Fruit fly (Drosophila melanogaster) whole organism, embryonic: Measurements from ENCODE around the gene Sik2.

Experiments
- Abd-B ChIP-seq: fragments of 200-800 bp; sonication (Bioruptor generic); optimal IDR thresholded peaks from 2 replicates; lab custom pipeline; 2018; ENCODE audit warnings: missing biosample characterization, mild to moderate bottlenecking, missing genetic modification characterization, moderate library complexity
- Adf1 ChIP-seq: fragments of 200-800 bp; sonication (Bioruptor generic); IDR thresholded peaks from 2 replicates; pipeline ENCODE4 v1.3.6; 2022; ENCODE audit warnings: missing biosample characterization, missing genetic modification characterization
- Asciz ChIP-seq: fragments of 200-800 bp; sonication (Bioruptor generic); optimal IDR thresholded peaks from 2 replicates; lab custom pipeline; 2017; ENCODE audit warnings: missing biosample characterization, mild to moderate bottlenecking, missing genetic modification characterization, missing genetic modification reagents
- CG10147 ChIP-seq: fragments of 200-800 bp; sonication (Bioruptor generic); optimal IDR thresholded peaks from 2 replicates; lab custom pipeline; 2019; ENCODE audit warnings: missing biosample characterization, mild to moderate bottlenecking, missing genetic modification characterization, moderate library complexity
- CG11398 ChIP-seq: fragments of 200-800 bp; sonication (Bioruptor generic); optimal IDR thresholded peaks from 2 replicates; lab custom pipeline; 2016; ENCODE audit warnings: missing biosample characterization, missing genetic modification characterization
- CG1233 ChIP-seq: fragments of 200-800 bp; sonication (Bioruptor generic); optimal IDR thresholded peaks from 4 replicates; lab custom pipeline; 2018; ENCODE audit warnings: missing biosample characterization, mild to moderate bottlenecking, missing genetic modification characterization
- CG1603 ChIP-seq: fragments of 200-800 bp; sonication (Bioruptor generic); optimal IDR thresholded peaks from 2 replicates; lab custom pipeline; 2019; ENCODE audit warnings: missing biosample characterization, mild to moderate bottlenecking, missing genetic modification characterization, moderate library complexity
- CG3847 ChIP-seq: fragments of 200-800 bp; sonication (Bioruptor generic); IDR thresholded peaks from 2 replicates; pipeline ENCODE4 v1.3.6; 2022; ENCODE audit warnings: missing biosample characterization, missing genetic modification characterization
- CG4820 ChIP-seq: fragments of 200-800 bp; sonication (Bioruptor generic); optimal IDR thresholded peaks from 3 replicates; lab custom pipeline; 2016; ENCODE audit warnings: missing biosample characterization, missing genetic modification characterization
- CG7839 ChIP-seq: fragments of 200-800 bp; sonication (Bioruptor generic); optimal IDR thresholded peaks from 3 replicates; lab custom pipeline; 2018; ENCODE audit warnings: missing biosample characterization, mild to moderate bottlenecking, missing genetic modification characterization, moderate library complexity
- CG9215 ChIP-seq: fragments of 200-800 bp; sonication (Bioruptor generic); IDR thresholded peaks from 2 replicates; pipeline ENCODE4 v1.3.6; 2022; ENCODE audit warnings: missing biosample characterization, missing genetic modification characterization
- D ChIP-seq, 2 experiments: fragments of 200-800 bp in 1 of 2; fragments of >200 bp in 1 of 2; sonication (Bioruptor generic) in 1 of 2; optimal IDR thresholded peaks; 2 replicates in 1 of 2; 3 replicates in 1 of 2; lab custom pipeline; 2017; ENCODE audit warnings: mild to moderate bottlenecking in 1 of 2, missing biosample characterization in 1 of 2, missing genetic modification characterization in 1 of 2, missing genetic modification reagents in 1 of 2
- Hand ChIP-seq: fragments of 200-800 bp; sonication (Bioruptor generic); optimal IDR thresholded peaks from 2 replicates; lab custom pipeline; 2017; ENCODE audit warnings: mild to moderate bottlenecking, missing biosample characterization, missing genetic modification reagents, missing genetic modification characterization
- HmgD ChIP-seq: fragments of 200-800 bp; sonication (Bioruptor generic); optimal IDR thresholded peaks from 3 replicates; lab custom pipeline; 2016; ENCODE audit warnings: missing biosample characterization, missing genetic modification characterization
- Jarid2 ChIP-seq: fragments of 200-800 bp; sonication (Bioruptor generic); optimal IDR thresholded peaks from 3 replicates; lab custom pipeline; 2017; ENCODE audit warnings: mild to moderate bottlenecking, missing biosample characterization, missing genetic modification reagents, missing genetic modification characterization
- MESR4 ChIP-seq: fragments of 200-800 bp; sonication (Bioruptor generic); optimal IDR thresholded peaks from 2 replicates; lab custom pipeline; 2018; ENCODE audit warnings: missing biosample characterization, mild to moderate bottlenecking, missing genetic modification characterization, moderate library complexity
- Mes4 ChIP-seq: fragments of 200-800 bp; sonication (Bioruptor generic); optimal IDR thresholded peaks from 2 replicates; lab custom pipeline; 2016; ENCODE audit warnings: missing biosample characterization, missing genetic modification characterization
- Rfx ChIP-seq: fragments of 200-800 bp; sonication (Bioruptor generic); IDR thresholded peaks from 2 replicates; pipeline ENCODE4 v1.3.6; 2022; ENCODE audit warnings: missing biosample characterization, missing genetic modification characterization
- Sry-δ ChIP-seq: fragments of 200-800 bp; sonication (Bioruptor generic); optimal IDR thresholded peaks from 2 replicates; lab custom pipeline; 2016; ENCODE audit warnings: missing biosample characterization, missing genetic modification characterization
- Stat92E ChIP-seq, 3 experiments: fragments of >200 bp in 2 of 3; fragments of 200-800 bp in 1 of 3; sonication (Bioruptor generic) in 1 of 3; optimal IDR thresholded peaks; 2 replicates each; lab custom pipeline; 2017 to 2019; ENCODE audit warnings: missing biosample characterization in 3 of 3, missing genetic modification characterization in 3 of 3, mild to moderate bottlenecking in 1 of 3, moderate library complexity in 1 of 3
- Taf1 ChIP-seq: fragments of 200-800 bp; sonication (Bioruptor generic); IDR thresholded peaks from 2 replicates; pipeline ENCODE4 v1.3.6; 2022; ENCODE audit warnings: missing biosample characterization, missing genetic modification characterization
- Xbp1 ChIP-seq: fragments of 200-800 bp; sonication (Bioruptor generic); optimal IDR thresholded peaks from 3 replicates; lab custom pipeline; 2016; ENCODE audit warnings: missing biosample characterization, mild to moderate bottlenecking, missing genetic modification characterization
- ab ChIP-seq: fragments of 200-800 bp; sonication (Bioruptor generic); optimal IDR thresholded peaks from 2 replicates; lab custom pipeline; 2016; ENCODE audit warnings: missing biosample characterization, missing genetic modification characterization
- bbx ChIP-seq: fragments of 200-800 bp; sonication (Bioruptor generic); IDR thresholded peaks from 2 replicates; pipeline ENCODE4 v1.3.6; 2022; ENCODE audit warnings: missing biosample characterization, missing genetic modification characterization; ENCODE audit not compliant: partially characterized antibody
- dysf ChIP-seq: fragments of 200-800 bp; sonication (Bioruptor generic); IDR thresholded peaks from 3 replicates; pipeline ENCODE4 v1.3.6; 2022; ENCODE audit warnings: missing biosample characterization, missing genetic modification characterization
- eyg ChIP-seq: fragments of 200-800 bp; sonication (Bioruptor generic); optimal IDR thresholded peaks from 3 replicates; lab custom pipeline; 2016; ENCODE audit warnings: missing biosample characterization, missing genetic modification characterization
- fd3F ChIP-seq: fragments of 200-800 bp; sonication (Bioruptor generic); optimal IDR thresholded peaks from 2 replicates; lab custom pipeline; 2018; ENCODE audit warnings: missing biosample characterization, mild to moderate bottlenecking, missing genetic modification characterization, moderate library complexity
- gfzf ChIP-seq: fragments of 200-800 bp; sonication (Bioruptor generic); optimal IDR thresholded peaks from 2 replicates; lab custom pipeline; 2016; ENCODE audit warnings: missing biosample characterization, mild to moderate bottlenecking, missing genetic modification characterization, moderate library complexity
- gt ChIP-seq: fragments of 200-800 bp; sonication (Bioruptor generic); IDR thresholded peaks from 2 replicates; pipeline ENCODE4 v1.3.6; 2022; ENCODE audit warnings: missing biosample characterization, missing genetic modification characterization
- jigr1 ChIP-seq: fragments of 200-800 bp; sonication (Bioruptor generic); IDR thresholded peaks from 3 replicates; pipeline ENCODE4 v1.3.6; 2022; ENCODE audit warnings: missing biosample characterization, missing genetic modification characterization
- kni ChIP-seq: fragments of 200-800 bp; sonication (Bioruptor generic); optimal IDR thresholded peaks from 3 replicates; lab custom pipeline; 2017; ENCODE audit warnings: mild to moderate bottlenecking, missing biosample characterization, missing genetic modification reagents, missing genetic modification characterization
- lola ChIP-seq, 3 experiments: fragments of >200 bp in 2 of 3; fragments of 200-800 bp in 1 of 3; sonication (Bioruptor generic) in 1 of 3; optimal IDR thresholded peaks; 2 replicates each; lab custom pipeline; 2017 to 2019; ENCODE audit warnings: missing biosample characterization in 3 of 3, missing genetic modification characterization in 3 of 3, mild to moderate bottlenecking in 1 of 3, moderate library complexity in 1 of 3
- luna ChIP-seq: fragments of 200-800 bp; sonication (Bioruptor generic); optimal IDR thresholded peaks from 2 replicates; lab custom pipeline; 2016; ENCODE audit warnings: missing biosample characterization, missing genetic modification characterization
- nau ChIP-seq: fragments of 200-800 bp; sonication (Bioruptor generic); optimal IDR thresholded peaks from 3 replicates; lab custom pipeline; 2017; ENCODE audit warnings: missing biosample characterization, mild to moderate bottlenecking, missing genetic modification characterization, missing genetic modification reagents
- nmo ChIP-seq: fragments of 200-800 bp; sonication (Bioruptor generic); optimal IDR thresholded peaks from 2 replicates; lab custom pipeline; 2018; ENCODE audit warnings: missing biosample characterization, mild to moderate bottlenecking, missing genetic modification characterization, moderate library complexity
- pfk ChIP-seq: fragments of 200-800 bp; sonication (Bioruptor generic); optimal IDR thresholded peaks from 2 replicates; lab custom pipeline; 2018; ENCODE audit warnings: missing biosample characterization, mild to moderate bottlenecking, missing genetic modification characterization, moderate library complexity
- row ChIP-seq: fragments of 200-800 bp; sonication (Bioruptor generic); IDR thresholded peaks from 3 replicates; pipeline ENCODE4 v1.3.6; 2022; ENCODE audit warnings: missing biosample characterization, missing genetic modification characterization
- scrt ChIP-seq: fragments of 200-800 bp; sonication (Bioruptor generic); optimal IDR thresholded peaks from 2 replicates; lab custom pipeline; 2018; ENCODE audit warnings: missing biosample characterization, mild to moderate bottlenecking, missing genetic modification characterization, moderate library complexity
- ssp ChIP-seq: fragments of 200-800 bp; sonication (Bioruptor generic); IDR thresholded peaks from 2 replicates; pipeline ENCODE4 v1.3.6; 2022; ENCODE audit warnings: missing biosample characterization, missing genetic modification characterization
- sug ChIP-seq: fragments of 200-800 bp; optimal IDR thresholded peaks from 2 replicates; lab custom pipeline; 2019; ENCODE audit warnings: missing biosample characterization, mild to moderate bottlenecking, missing genetic modification characterization, moderate library complexity
- tap ChIP-seq: fragments of 200-800 bp; optimal IDR thresholded peaks from 3 replicates; lab custom pipeline; 2019; ENCODE audit warnings: missing biosample characterization, mild to moderate bottlenecking, missing genetic modification characterization, moderate library complexity
- twi ChIP-seq: fragments of 200-800 bp; optimal IDR thresholded peaks from 2 replicates; lab custom pipeline; 2019; ENCODE audit warnings: missing biosample characterization, mild to moderate bottlenecking, missing genetic modification characterization, moderate library complexity
- tx ChIP-seq: fragments of 200-800 bp; sonication (Bioruptor generic); optimal IDR thresholded peaks from 2 replicates; lab custom pipeline; 2016; ENCODE audit warnings: missing biosample characterization, missing genetic modification characterization
- unpg ChIP-seq: fragments of 200-800 bp; sonication (Bioruptor generic); optimal IDR thresholded peaks from 3 replicates; lab custom pipeline; 2018; ENCODE audit warnings: missing biosample characterization, mild to moderate bottlenecking, missing genetic modification characterization, moderate library complexity
- vnd ChIP-seq: fragments of 200-800 bp; sonication (Bioruptor generic); IDR thresholded peaks from 3 replicates; pipeline ENCODE4 v1.3.6; 2022; ENCODE audit warnings: missing biosample characterization, missing genetic modification characterization; ENCODE audit not compliant: partially characterized antibody
- vvl ChIP-seq: fragments of 200-800 bp; sonication (Bioruptor generic); IDR thresholded peaks from 2 replicates; pipeline ENCODE4 v1.3.6; 2022; ENCODE audit warnings: missing biosample characterization, missing genetic modification characterization
- zen ChIP-seq: fragments of 200-800 bp; sonication (Bioruptor generic); optimal IDR thresholded peaks from 3 replicates; lab custom pipeline; 2018; ENCODE audit warnings: missing biosample characterization, mild to moderate bottlenecking, missing genetic modification characterization, moderate library complexity
- zfh1 ChIP-seq: fragments of 200-800 bp; sonication (Bioruptor generic); IDR thresholded peaks from 3 replicates; pipeline ENCODE4 v1.3.6; 2022; ENCODE audit warnings: missing biosample characterization, missing genetic modification characterization

Gene Sik2

dm6 chrX:2083678-2084162 is 22.0 kb upstream of the Sik2 start (continued):
- TF ChIP-seq D (optimal IDR thresholded peaks at IDR 0.05; lab: Kevin White, UChicago): no peak
- peak; percentile 77 for TF ChIP-seq D (GFP tag; optimal IDR thresholded peaks at IDR 0.05; lab: Kevin White, UChicago)
- TF ChIP-seq CG4820 (GFP tag; lab: Kevin White, UChicago): peak; percentile 78
- TF ChIP-seq CG10147 (GFP tag; lab: Kevin White, UChicago): peak; percentile 59
- TF ChIP-seq ssp (GFP tag; lab: Robert Waterston, UW): peak; percentile 72
- peak; percentile 94 for TF ChIP-seq CG1603 (tag; lab: Kevin White, UChicago)
- peak; percentile 94 for TF ChIP-seq vvl (GFP tag; lab: Robert Waterston, UW)
- TF ChIP-seq Sry-δ (GFP tag; lab: Kevin White, UChicago): peak; percentile 44
- TF ChIP-seq tx (GFP tag; lab: Kevin White, UChicago): peak; percentile 81
- TF ChIP-seq nau (GFP tag; lab: Kevin White, UChicago): peak; percentile 93
- peak; percentile 88 for TF ChIP-seq zfh1 (GFP tag; lab: Robert Waterston, UW)
- peak in 1 of 3 experiments; percentile 70 for TF ChIP-seq lola (GFP tag; optimal IDR thresholded peaks at IDR 0.05; lab: Kevin White, UChicago)
- no peak for TF ChIP-seq pfk (GFP tag; lab: Kevin White, UChicago)
- TF ChIP-seq Stat92E (GFP tag; optimal IDR thresholded peaks at IDR 0.05; lab: Kevin White, UChicago): peak in 1 of 3 experiments; percentile 51
- TF ChIP-seq CG7839: peak; percentile 82
- peak; percentile 48 for TF ChIP-seq scrt (GFP tag; lab: Kevin White, UChicago)
- peak; percentile 76; the same call in 2 of the 3 replicates for TF ChIP-seq jigr1 (GFP tag; lab: Robert Waterston, UW)
- peak; percentile 53; the same call in 1 of the 2 replicates for TF ChIP-seq gt (GFP tag; lab: Robert Waterston, UW)
- TF ChIP-seq Hand (GFP tag; lab: Kevin White, UChicago): peak; percentile 10
- peak; percentile 13 for TF ChIP-seq MESR4 (GFP tag; lab: Kevin White, UChicago)
- peak; percentile 80 for TF ChIP-seq CG11398 (GFP tag; lab: Kevin White, UChicago)
- peak; percentile 89 for TF ChIP-seq dysf (GFP tag; lab: Robert Waterston, UW)
- peak; percentile 45 for TF ChIP-seq ab (GFP tag; lab: Kevin White, UChicago)
- TF ChIP-seq zen (tag; lab: Kevin White, UChicago): no peak
- TF ChIP-seq Jarid2 (GFP tag; lab: Kevin White, UChicago): peak; percentile 57
- peak; percentile 74 for TF ChIP-seq CG3847 (GFP tag; lab: Robert Waterston, UW)
- TF ChIP-seq CG1233: peak; percentile 58
- no peak for TF ChIP-seq luna (GFP tag; lab: Kevin White, UChicago)
- TF ChIP-seq kni: peak; percentile 85
- TF ChIP-seq gfzf (GFP tag; lab: Kevin White, UChicago): no peak
- TF ChIP-seq fd3F (GFP tag; lab: Kevin White, UChicago): peak; percentile 53
- TF ChIP-seq Asciz: peak; percentile 48
- peak; percentile 83 for TF ChIP-seq unpg
- TF ChIP-seq Rfx (GFP tag; lab: Robert Waterston, UW): peak; percentile 83
- no peak for TF ChIP-seq bbx
- peak; percentile 87 for TF ChIP-seq Xbp1 (GFP tag; lab: Kevin White, UChicago)
- TF ChIP-seq twi (tag; lab: Kevin White, UChicago): peak; percentile 63
- peak; percentile 97 for TF ChIP-seq row (GFP tag; lab: Robert Waterston, UW)
- no peak for TF ChIP-seq Taf1
- TF ChIP-seq Adf1 (GFP tag; lab: Robert Waterston, UW): peak; percentile 59; the same call in 1 of the 2 replicates
- TF ChIP-seq Mes4 (GFP tag; lab: Kevin White, UChicago): peak; percentile 83
- TF ChIP-seq sug (tag; lab: Kevin White, UChicago): peak; percentile 53
- peak; percentile 77 for TF ChIP-seq nmo (GFP tag; lab: Kevin White, UChicago)
- TF ChIP-seq tap: peak; percentile 75
- peak; percentile 79 for TF ChIP-seq eyg (GFP tag; lab: Kevin White, UChicago)
- 0 out of 3 replicates have a peak, but pooled peaks have one; percentile 16 for TF ChIP-seq vnd
- peak; percentile 77 for TF ChIP-seq Abd-B (GFP tag; lab: Kevin White, UChicago)
- peak; percentile 50; the same call in 1 of the 2 replicates for TF ChIP-seq CG9215 (GFP tag; lab: Robert Waterston, UW)
- peak; percentile 60 for TF ChIP-seq HmgD (GFP tag; lab: Kevin White, UChicago)
